Worm (Caenorhabditis elegans) whole organism, L3 larva: ENCODE measurements around the gene C15H9.5.
A peak's percentile ranks its signal among the peaks of the same experiment; 100 is the strongest.

ENCODE experiments used
- R02D3.7 ChIP-seq: fragments of 150-350 bp; optimal IDR thresholded peaks from 2 replicates; lab custom pipeline; 2014; ENCODE audit warnings: missing biosample characterization, missing genetic modification characterization
- ZK546.5 ChIP-seq: sonication (generic microtip); optimal IDR thresholded peaks from 2 replicates; lab custom pipeline; 2017; ENCODE audit warnings: missing biosample characterization, missing genetic modification characterization
- aly-2 ChIP-seq: fragments of 150-350 bp; optimal IDR thresholded peaks from 2 replicates; lab custom pipeline; 2014; ENCODE audit warnings: missing biosample characterization, missing genetic modification characterization
- ama-1 ChIP-seq: fragments of 150-350 bp; optimal IDR thresholded peaks from 2 replicates; lab custom pipeline; 2018
- ceh-16 ChIP-seq: sonication (generic microtip); optimal IDR thresholded peaks from 2 replicates; lab custom pipeline; 2017; ENCODE audit warnings: missing biosample characterization, missing genetic modification characterization
- ceh-28 ChIP-seq: fragments of 150-350 bp; optimal IDR thresholded peaks from 2 replicates; lab custom pipeline; 2014; ENCODE audit warnings: missing biosample characterization, missing genetic modification reagents, missing genetic modification characterization
- ceh-82 ChIP-seq: fragments of 150-350 bp; optimal IDR thresholded peaks from 2 replicates; lab custom pipeline; 2014; ENCODE audit warnings: missing biosample characterization, missing genetic modification characterization
- ceh-9 ChIP-seq: sonication (generic microtip); optimal IDR thresholded peaks from 2 replicates; lab custom pipeline; 2018; ENCODE audit warnings: missing biosample characterization, missing genetic modification characterization
- daf-12 ChIP-seq: fragments of 150-350 bp; optimal IDR thresholded peaks from 2 replicates; lab custom pipeline; 2014; ENCODE audit warnings: missing biosample characterization, missing genetic modification reagents, missing genetic modification characterization
- egl-27 ChIP-seq: sonication (generic microtip); optimal IDR thresholded peaks from 4 replicates; lab custom pipeline; 2017; ENCODE audit warnings: missing biosample characterization, missing genetic modification reagents, missing genetic modification characterization
- egl-5 ChIP-seq: fragments of 150-350 bp; optimal IDR thresholded peaks from 2 replicates; lab custom pipeline; 2017; ENCODE audit warnings: missing biosample characterization, missing genetic modification reagents, missing genetic modification characterization, inconsistent platforms
- elt-1 ChIP-seq: fragments of 150-350 bp; optimal IDR thresholded peaks from 2 replicates; lab custom pipeline; 2014; ENCODE audit warnings: missing biosample characterization, missing genetic modification characterization
- elt-2 ChIP-seq: sonication (generic microtip); optimal IDR thresholded peaks from 2 replicates; lab custom pipeline; 2016; ENCODE audit warnings: missing genetic modification reagents, mild to moderate bottlenecking, missing genetic modification characterization, missing compliant biosample characterization
- elt-3 ChIP-seq, 3 experiments: fragments of 150-350 bp in 1 of 3; sonication (generic microtip) in 2 of 3; optimal IDR thresholded peaks; 2 replicates in 2 of 3; 4 replicates in 1 of 3; lab custom pipeline; 2014 to 2017; ENCODE audit warnings: missing biosample characterization in 3 of 3, missing genetic modification characterization in 3 of 3
- eor-1 ChIP-seq, 2 experiments: fragments of 150-350 bp; optimal IDR thresholded peaks; 2 replicates each; lab custom pipeline; 2014 to 2018; ENCODE audit warnings: missing biosample characterization in 2 of 2, missing genetic modification characterization in 2 of 2
- fkh-10 ChIP-seq: sonication (generic microtip); optimal IDR thresholded peaks from 2 replicates; lab custom pipeline; 2017; ENCODE audit warnings: missing biosample characterization, missing genetic modification reagents, missing genetic modification characterization
- fkh-2 ChIP-seq: fragments of 150-350 bp; optimal IDR thresholded peaks from 2 replicates; lab custom pipeline; 2014; ENCODE audit warnings: missing biosample characterization, missing genetic modification reagents, missing genetic modification characterization
- fos-1 ChIP-seq: fragments of 150-350 bp; optimal IDR thresholded peaks from 2 replicates; lab custom pipeline; 2014; ENCODE audit warnings: missing biosample characterization, missing genetic modification characterization
- hmg-11 ChIP-seq: sonication (generic microtip); optimal IDR thresholded peaks from 2 replicates; lab custom pipeline; 2016; ENCODE audit warnings: missing genetic modification characterization, missing compliant biosample characterization
- jun-1 ChIP-seq: fragments of 150-350 bp; optimal IDR thresholded peaks from 2 replicates; lab custom pipeline; 2014; ENCODE audit warnings: missing biosample characterization, missing genetic modification reagents, missing genetic modification characterization
- lin-15B ChIP-seq: fragments of 150-350 bp; optimal IDR thresholded peaks from 2 replicates; lab custom pipeline; 2014; ENCODE audit warnings: missing biosample characterization, missing genetic modification characterization
- lin-39 ChIP-seq: fragments of 150-350 bp; optimal IDR thresholded peaks from 2 replicates; lab custom pipeline; 2018; ENCODE audit warnings: missing biosample characterization, missing genetic modification reagents, missing genetic modification characterization
- lsy-12 ChIP-seq: sonication (generic microtip); optimal IDR thresholded peaks from 2 replicates; lab custom pipeline; 2016; ENCODE audit warnings: mild to moderate bottlenecking, missing genetic modification characterization, missing compliant biosample characterization
- mdl-1 ChIP-seq: fragments of 150-350 bp; optimal IDR thresholded peaks from 2 replicates; lab custom pipeline; 2014; ENCODE audit warnings: missing biosample characterization, missing genetic modification characterization
- mml-1 ChIP-seq: fragments of 150-350 bp; sonication (generic microtip); optimal IDR thresholded peaks from 3 replicates; lab custom pipeline; 2014; ENCODE audit warnings: missing biosample characterization, missing genetic modification characterization
- nfya-1 ChIP-seq: sonication (generic microtip); optimal IDR thresholded peaks from 2 replicates; lab custom pipeline; 2017; ENCODE audit warnings: missing genetic modification characterization, mild to moderate bottlenecking, missing compliant biosample characterization, antibody characterized with exemption, moderate library complexity; ENCODE audit not compliant: insufficient read depth
- nhr-11 ChIP-seq: fragments of 150-350 bp; optimal IDR thresholded peaks from 2 replicates; lab custom pipeline; 2014; ENCODE audit warnings: missing biosample characterization, missing genetic modification characterization
- nhr-12 ChIP-seq: fragments of 150-350 bp; optimal IDR thresholded peaks from 2 replicates; lab custom pipeline; 2014; ENCODE audit warnings: missing biosample characterization, missing genetic modification characterization
- nhr-23 ChIP-seq: fragments of 150-350 bp; optimal IDR thresholded peaks from 2 replicates; lab custom pipeline; 2014; ENCODE audit warnings: missing biosample characterization, missing genetic modification reagents, missing genetic modification characterization
- nhr-237 ChIP-seq: fragments of 150-350 bp; optimal IDR thresholded peaks from 2 replicates; lab custom pipeline; 2014; ENCODE audit warnings: missing biosample characterization, missing genetic modification characterization
- nhr-25 ChIP-seq: sonication (generic microtip); optimal IDR thresholded peaks from 2 replicates; lab custom pipeline; 2017; ENCODE audit warnings: missing biosample characterization, missing genetic modification characterization
- nhr-28 ChIP-seq: fragments of 150-350 bp; optimal IDR thresholded peaks from 2 replicates; lab custom pipeline; 2014; ENCODE audit warnings: missing biosample characterization, missing genetic modification characterization
- nhr-43 ChIP-seq: sonication (generic microtip); optimal IDR thresholded peaks from 2 replicates; lab custom pipeline; 2016; ENCODE audit warnings: mild to moderate bottlenecking, missing genetic modification characterization, missing compliant biosample characterization; ENCODE audit not compliant: poor library complexity, severe bottlenecking
- nhr-67 ChIP-seq: fragments of 150-350 bp; optimal IDR thresholded peaks from 2 replicates; lab custom pipeline; 2014; ENCODE audit warnings: missing biosample characterization, missing genetic modification characterization
- nhr-76 ChIP-seq: fragments of 150-350 bp; sonication (generic microtip); optimal IDR thresholded peaks from 5 replicates; lab custom pipeline; 2014; ENCODE audit warnings: missing biosample characterization, missing genetic modification characterization
- nhr-77 ChIP-seq: fragments of 150-350 bp; optimal IDR thresholded peaks from 2 replicates; lab custom pipeline; 2014; ENCODE audit warnings: missing biosample characterization, missing genetic modification characterization
- pha-4 ChIP-seq: fragments of 150-350 bp; optimal IDR thresholded peaks from 2 replicates; lab custom pipeline; 2014; ENCODE audit warnings: missing biosample characterization, missing genetic modification reagents, missing genetic modification characterization
- pqm-1 ChIP-seq: fragments of 150-350 bp; optimal IDR thresholded peaks from 2 replicates; lab custom pipeline; 2017; ENCODE audit warnings: missing biosample characterization, missing genetic modification characterization, inconsistent platforms
- sea-2 ChIP-seq: fragments of 150-350 bp; sonication (generic microtip); optimal IDR thresholded peaks from 4 replicates; lab custom pipeline; 2014; ENCODE audit warnings: missing biosample characterization, missing genetic modification reagents, missing genetic modification characterization
- skn-1 ChIP-seq: fragments of 150-350 bp; optimal IDR thresholded peaks from 2 replicates; lab custom pipeline; 2014; ENCODE audit warnings: missing biosample characterization, missing genetic modification characterization
- snpc-4 ChIP-seq: fragments of 150-350 bp; optimal IDR thresholded peaks from 2 replicates; lab custom pipeline; 2014; ENCODE audit warnings: missing biosample characterization, missing genetic modification characterization
- tbx-2 ChIP-seq: sonication (generic microtip); optimal IDR thresholded peaks from 2 replicates; lab custom pipeline; 2016; ENCODE audit warnings: mild to moderate bottlenecking, missing genetic modification characterization, missing compliant biosample characterization
- unc-39 ChIP-seq: sonication (generic microtip); optimal IDR thresholded peaks from 4 replicates; lab custom pipeline; 2017; ENCODE audit warnings: missing biosample characterization, missing genetic modification characterization
- unc-62 ChIP-seq: fragments of 150-350 bp; sonication (generic microtip); optimal IDR thresholded peaks from 4 replicates; lab custom pipeline; 2014; ENCODE audit warnings: missing biosample characterization, missing genetic modification reagents, missing genetic modification characterization
- zag-1 ChIP-seq: fragments of 150-350 bp; optimal IDR thresholded peaks from 2 replicates; lab custom pipeline; 2014; ENCODE audit warnings: missing biosample characterization, missing genetic modification characterization
- ztf-11 ChIP-seq: fragments of 150-350 bp; optimal IDR thresholded peaks from 2 replicates; lab custom pipeline; 2014; ENCODE audit warnings: missing biosample characterization, missing genetic modification characterization
- ztf-4 ChIP-seq: fragments of 150-350 bp; optimal IDR thresholded peaks from 2 replicates; lab custom pipeline; 2014; ENCODE audit warnings: missing biosample characterization, missing genetic modification characterization

The C15H9.5 gene

ce11 chrX:6091967-6092366 lies 1.1 kb upstream of the C15H9.5 start, which contains the start of gene hsp-3 (continued):
- TF ChIP-seq nhr-25 (peak; percentile 99), eor-1 (tag; optimal IDR thresholded peaks at IDR 0.05; lab: Kevin White, UChicago) (no peak), unc-39 (no peak), unc-62 (GFP tag; lab: Kevin White, UChicago) (peak; percentile 84)

DNA sequence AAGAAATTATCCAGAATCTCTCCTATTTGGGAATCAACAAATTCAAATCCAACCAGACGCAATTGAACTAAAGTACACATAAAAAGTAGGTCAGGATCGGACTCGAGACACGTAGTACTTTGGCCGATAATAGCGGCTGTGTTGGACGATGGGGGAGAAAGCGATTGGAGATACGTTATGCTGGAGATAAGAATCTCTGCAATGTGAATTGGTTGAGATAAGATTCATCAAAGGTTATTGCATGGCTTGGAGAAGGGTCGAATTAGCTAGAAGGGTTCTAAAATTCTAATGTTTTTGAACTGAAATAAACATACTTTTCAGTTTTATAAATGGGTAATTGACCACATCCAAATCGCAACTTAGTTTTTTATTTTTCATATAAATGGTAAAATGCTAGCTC lies 567 bp upstream of the C15H9.5 start:
- peak; percentile 51 for TF ChIP-seq nhr-25
- TF ChIP-seq fkh-2, result no peak
- TF ChIP-seq ceh-82, result no peak
- peak; percentile 95 for TF ChIP-seq elt-1 (tag; lab: Kevin White, UChicago)
- no peak for TF ChIP-seq mdl-1 (tag; lab: Kevin White, UChicago)
- TF ChIP-seq nhr-43 (tag; lab: Kevin White, UChicago), result peak; percentile 27
- peak; percentile 88 for TF ChIP-seq nhr-23
- no peak for TF ChIP-seq nhr-76 (tag; lab: Kevin White, UChicago)
- no peak for TF ChIP-seq pha-4 (tag; lab: Kevin White, UChicago)

- no peak for TF ChIP-seq nhr-25
- TF ChIP-seq pha-4 (tag; lab: Kevin White, UChicago), result peak; percentile 1
- peak; percentile 63 for TF ChIP-seq egl-5 (tag; lab: Kevin White, UChicago)
- TF ChIP-seq eor-1 (tag; optimal IDR thresholded peaks at IDR 0.05; lab: Kevin White, UChicago), result no peak
- peak; percentile 69 for TF ChIP-seq nfya-1 (tag; lab: Kevin White, UChicago)
- TF ChIP-seq aly-2, result no peak
- no peak for TF ChIP-seq fkh-2
- TF ChIP-seq snpc-4 (tag; lab: Kevin White, UChicago), result no peak
- TF ChIP-seq egl-27, result peak; percentile 27
- TF ChIP-seq ZK546.5, result no peak
- TF ChIP-seq ceh-16 (tag; lab: Kevin White, UChicago), result no peak
- no peak for TF ChIP-seq fos-1 (tag; lab: Kevin White, UChicago)
- no peak for TF ChIP-seq ceh-82
- TF ChIP-seq daf-12 (tag; lab: Kevin White, UChicago), result no peak
- no peak for TF ChIP-seq skn-1 (tag; lab: Kevin White, UChicago)
- TF ChIP-seq R02D3.7 (tag; lab: Kevin White, UChicago), result no peak
- TF ChIP-seq fkh-10, result no peak
- TF ChIP-seq nhr-11 (tag; lab: Kevin White, UChicago), result no peak
- TF ChIP-seq ceh-28, result peak; percentile 40
- no peak for TF ChIP-seq nhr-43 (tag; lab: Kevin White, UChicago)
- no peak for TF ChIP-seq elt-2
- peak; percentile 76 for TF ChIP-seq lin-39 (tag; lab: Kevin White, UChicago)
- TF ChIP-seq nhr-28 (tag; lab: Kevin White, UChicago), result no peak
- TF ChIP-seq lin-15B, result no peak
- no peak for TF ChIP-seq nhr-12 (tag; lab: Kevin White, UChicago)
- TF ChIP-seq nhr-237 (tag; lab: Kevin White, UChicago), result no peak
- TF ChIP-seq nhr-77 (tag; lab: Kevin White, UChicago), result no peak
- TF ChIP-seq unc-39, result no peak
- no peak for TF ChIP-seq jun-1 (tag; lab: Kevin White, UChicago)
- TF ChIP-seq mml-1 (tag; lab: Kevin White, UChicago), result no peak
- no peak for TF ChIP-seq ztf-11 (tag; lab: Kevin White, UChicago)
- peak; percentile 69 for TF ChIP-seq lsy-12
- no peak for TF ChIP-seq elt-1 (tag; lab: Kevin White, UChicago)
- no peak for TF ChIP-seq ama-1 (lab: Kevin White, UChicago)
- no peak for TF ChIP-seq nhr-67 (tag; lab: Kevin White, UChicago)
- no peak for TF ChIP-seq zag-1
- peak; percentile 27 for TF ChIP-seq sea-2
- no peak for TF ChIP-seq ceh-9
- no peak for TF ChIP-seq nhr-76 (tag; lab: Kevin White, UChicago)
- no peak for TF ChIP-seq elt-3 (tag; optimal IDR thresholded peaks at IDR 0.05; lab: Kevin White, UChicago)
- TF ChIP-seq mdl-1 (tag; lab: Kevin White, UChicago), result no peak
- TF ChIP-seq tbx-2, result no peak
- TF ChIP-seq pqm-1, result no peak
- TF ChIP-seq unc-62 (GFP tag; lab: Kevin White, UChicago), result no peak
- no peak for TF ChIP-seq nhr-23
- peak; percentile 82 for TF ChIP-seq hmg-11 (tag; lab: Kevin White, UChicago)
- no peak for TF ChIP-seq ztf-4 (tag; lab: Kevin White, UChicago)
These were observed 4.5 kb downstream of the C15H9.5 start, which contains the start of gene C15H9.4 for ce11 chrX:6097551-6097950. Gene C15H9.4, plus strand, starts transcription at chrX:6097643.
